Worm (Caenorhabditis elegans) whole organism, L1 larva: ENCODE data around the gene rpb-2.

Experiments
- C34B4.2 ChIP-seq: sonication (generic microtip); optimal IDR thresholded peaks from 2 replicates; lab custom pipeline; 2017; ENCODE audit warnings: mild to moderate bottlenecking, missing genetic modification characterization, missing compliant biosample characterization
- F16B12.6 ChIP-seq: fragments of 150-350 bp; optimal IDR thresholded peaks from 2 replicates; lab custom pipeline; 2014; ENCODE audit warnings: missing biosample characterization, missing genetic modification characterization
- Y116A8C.19 ChIP-seq: sonication (generic microtip); optimal IDR thresholded peaks from 2 replicates; lab custom pipeline; 2016; ENCODE audit warnings: missing compliant biosample characterization, missing genetic modification characterization, borderline replicate concordance
- ama-1 ChIP-seq: fragments of 150-350 bp; optimal IDR thresholded peaks from 2 replicates; lab custom pipeline; 2014
- ceh-63 ChIP-seq: fragments of 200-800 bp; sonication (Bioruptor generic); optimal IDR thresholded peaks from 2 replicates; lab custom pipeline; 2018; ENCODE audit warnings: mild to moderate bottlenecking, missing genetic modification characterization, missing compliant biosample characterization
- ceh-8 ChIP-seq: fragments of 200-800 bp; sonication (Bioruptor generic); optimal IDR thresholded peaks from 2 replicates; lab custom pipeline; 2018; ENCODE audit warnings: mild to moderate bottlenecking, missing genetic modification characterization, moderate library complexity, missing compliant biosample characterization
- ceh-82 ChIP-seq, 3 experiments: fragments of 150-350 bp in 1 of 3; sonication (generic microtip) in 2 of 3; optimal IDR thresholded peaks; 2 replicates each; lab custom pipeline; 2014 to 2017; ENCODE audit warnings: missing biosample characterization in 3 of 3, missing genetic modification characterization in 3 of 3
- ceh-90 ChIP-seq: sonication (generic microtip); optimal IDR thresholded peaks from 2 replicates; lab custom pipeline; 2016; ENCODE audit warnings: missing genetic modification characterization, missing compliant biosample characterization
- ces-1 ChIP-seq: fragments of 150-350 bp; optimal IDR thresholded peaks from 2 replicates; lab custom pipeline; 2014; ENCODE audit warnings: missing biosample characterization, missing genetic modification reagents, missing genetic modification characterization
- dpl-1 ChIP-seq, 3 experiments: fragments of 150-350 bp in 2 of 3; sonication (generic microtip) in 1 of 3; optimal IDR thresholded peaks; 2 replicates each; lab custom pipeline; 2014 to 2017; ENCODE audit warnings: missing biosample characterization in 3 of 3, missing genetic modification characterization in 3 of 3, missing genetic modification reagents in 3 of 3
- dsc-1 ChIP-seq: sonication (generic microtip); optimal IDR thresholded peaks from 2 replicates; lab custom pipeline; 2016; ENCODE audit warnings: mild to moderate bottlenecking, missing genetic modification characterization, missing compliant biosample characterization
- efl-1 ChIP-seq, 4 experiments: fragments of 150-350 bp; optimal IDR thresholded peaks in 3 of 4; peaks in 1 of 4; 1 replicate in 1 of 4; 2 replicates in 3 of 4; lab custom pipeline; 2014; ENCODE audit warnings: missing biosample characterization in 2 of 4, missing genetic modification characterization in 2 of 4, missing genetic modification reagents in 2 of 4
- egl-13 ChIP-seq: sonication (generic microtip); optimal IDR thresholded peaks from 2 replicates; lab custom pipeline; 2016; ENCODE audit warnings: missing genotype, missing genetic modification reagents, missing genetic modification characterization, missing compliant biosample characterization
- elt-3 ChIP-seq, 6 experiments: fragments of 150-350 bp in 1 of 6; sonication (generic microtip); optimal IDR thresholded peaks; 2 replicates each; lab custom pipeline; 2017 to 2018; ENCODE audit warnings: missing biosample characterization in 6 of 6, missing genetic modification characterization in 6 of 6, inconsistent platforms in 1 of 6
- fkh-10 ChIP-seq: sonication (generic microtip); optimal IDR thresholded peaks from 2 replicates; lab custom pipeline; 2017; ENCODE audit warnings: missing biosample characterization, missing genetic modification reagents, missing genetic modification characterization
- fkh-4 ChIP-seq: sonication (generic microtip); optimal IDR thresholded peaks from 2 replicates; lab custom pipeline; 2016; ENCODE audit warnings: missing compliant biosample characterization, missing genetic modification characterization, borderline replicate concordance
- grh-1 ChIP-seq: fragments of 200-800 bp; sonication (Bioruptor generic); IDR thresholded peaks from 2 replicates; pipeline ENCODE4 v1.3.6; 2022; ENCODE audit warnings: missing genetic modification reagents, missing genetic modification characterization, missing compliant biosample characterization
- hlh-17 ChIP-seq: fragments of 200-800 bp; sonication (Bioruptor generic); optimal IDR thresholded peaks from 2 replicates; lab custom pipeline; 2018; ENCODE audit warnings: missing genetic modification characterization, mild to moderate bottlenecking, missing compliant biosample characterization, moderate library complexity, borderline replicate concordance
- hpl-2 ChIP-seq: fragments of 150-350 bp; optimal IDR thresholded peaks from 2 replicates; lab custom pipeline; 2014; ENCODE audit warnings: missing biosample characterization, missing genetic modification reagents, missing genetic modification characterization
- irx-1 ChIP-seq: sonication (generic microtip); optimal IDR thresholded peaks from 2 replicates; lab custom pipeline; 2016; ENCODE audit warnings: missing genetic modification characterization, missing compliant biosample characterization
- isw-1 ChIP-seq: fragments of 200-800 bp; sonication (Bioruptor generic); IDR thresholded peaks from 2 replicates; pipeline ENCODE4 v1.3.6; 2022; ENCODE audit warnings: missing genetic modification characterization, missing compliant biosample characterization
- jun-1 ChIP-seq: fragments of 150-350 bp; optimal IDR thresholded peaks from 2 replicates; lab custom pipeline; 2014; ENCODE audit warnings: missing biosample characterization, missing genetic modification reagents, missing genetic modification characterization
- lin-15B ChIP-seq: fragments of 150-350 bp; sonication (generic microtip); optimal IDR thresholded peaks from 3 replicates; lab custom pipeline; 2014; ENCODE audit warnings: missing biosample characterization, missing genetic modification characterization
- lin-35 ChIP-seq, 2 experiments: fragments of 150-350 bp; optimal IDR thresholded peaks; 2 replicates each; lab custom pipeline; 2014; ENCODE audit warnings: missing biosample characterization in 2 of 2, missing genetic modification characterization in 2 of 2, missing genetic modification reagents in 2 of 2
- lir-3 ChIP-seq: sonication (generic microtip); optimal IDR thresholded peaks from 2 replicates; lab custom pipeline; 2016; ENCODE audit warnings: mild to moderate bottlenecking, missing genetic modification characterization, moderate library complexity, missing compliant biosample characterization; ENCODE audit not compliant: poor library complexity
- mdl-1 ChIP-seq, 2 experiments: fragments of 150-350 bp; optimal IDR thresholded peaks; 2 replicates each; lab custom pipeline; 2014 to 2017; ENCODE audit warnings: missing biosample characterization in 2 of 2, missing genetic modification characterization in 2 of 2, inconsistent platforms in 1 of 2
- mep-1 ChIP-seq: fragments of 150-350 bp; optimal IDR thresholded peaks from 2 replicates; lab custom pipeline; 2014; ENCODE audit warnings: missing biosample characterization, missing genetic modification characterization
- nhr-11 ChIP-seq: fragments of 150-350 bp; optimal IDR thresholded peaks from 2 replicates; lab custom pipeline; 2014; ENCODE audit warnings: missing biosample characterization, missing genetic modification characterization
- nhr-19 ChIP-seq: fragments of 200-800 bp; sonication (Bioruptor generic); conservative IDR thresholded peaks from 2 replicates; pipeline ENCODE4 v1.3.6; 2022; ENCODE audit warnings: missing genetic modification characterization, missing compliant biosample characterization
- nhr-47 ChIP-seq: sonication (generic microtip); optimal IDR thresholded peaks from 2 replicates; lab custom pipeline; 2016; ENCODE audit warnings: mild to moderate bottlenecking, missing genetic modification characterization, moderate library complexity, missing compliant biosample characterization
- nhr-84 ChIP-seq: sonication (generic microtip); optimal IDR thresholded peaks from 2 replicates; lab custom pipeline; 2017; ENCODE audit warnings: missing biosample characterization, missing genetic modification characterization
- nhr-90 ChIP-seq: sonication (generic microtip); optimal IDR thresholded peaks from 2 replicates; lab custom pipeline; 2016; ENCODE audit warnings: mild to moderate bottlenecking, missing genetic modification characterization, missing compliant biosample characterization; ENCODE audit not compliant: poor library complexity
- pag-3 ChIP-seq: sonication (generic microtip); optimal IDR thresholded peaks from 2 replicates; lab custom pipeline; 2017; ENCODE audit warnings: missing genetic modification characterization, mild to moderate bottlenecking, missing compliant biosample characterization, antibody characterized with exemption, borderline replicate concordance; ENCODE audit not compliant: insufficient read depth
- skn-1 ChIP-seq: fragments of 150-350 bp; optimal IDR thresholded peaks from 2 replicates; lab custom pipeline; 2014; ENCODE audit warnings: missing biosample characterization, missing genetic modification characterization
- snu-23 ChIP-seq: sonication (generic microtip); optimal IDR thresholded peaks from 2 replicates; lab custom pipeline; 2016; ENCODE audit warnings: missing genetic modification characterization, missing compliant biosample characterization
- sox-4 ChIP-seq: sonication (generic microtip); optimal IDR thresholded peaks from 2 replicates; lab custom pipeline; 2016; ENCODE audit warnings: missing genetic modification characterization, missing compliant biosample characterization
- sptf-1 ChIP-seq: fragments of 150-350 bp; optimal IDR thresholded peaks from 2 replicates; lab custom pipeline; 2014; ENCODE audit warnings: missing biosample characterization, missing genetic modification characterization
- sup-37 ChIP-seq: fragments of 200-800 bp; sonication (Bioruptor generic); optimal IDR thresholded peaks from 2 replicates; lab custom pipeline; 2018; ENCODE audit warnings: mild to moderate bottlenecking, missing genetic modification characterization, missing compliant biosample characterization
- tlp-1 ChIP-seq: fragments of 150-350 bp; optimal IDR thresholded peaks from 2 replicates; lab custom pipeline; 2014; ENCODE audit warnings: missing biosample characterization, missing genetic modification characterization
- unc-130 ChIP-seq: fragments of 150-350 bp; optimal IDR thresholded peaks from 2 replicates; lab custom pipeline; 2017; ENCODE audit warnings: missing biosample characterization, missing genetic modification characterization, inconsistent platforms
- unc-30 ChIP-seq: sonication (generic microtip); optimal IDR thresholded peaks from 2 replicates; lab custom pipeline; 2017; ENCODE audit warnings: missing biosample characterization, missing genetic modification characterization
- vab-15 ChIP-seq: sonication (generic microtip); optimal IDR thresholded peaks from 2 replicates; lab custom pipeline; 2017; ENCODE audit warnings: missing genotype, mild to moderate bottlenecking, missing genetic modification characterization, missing compliant biosample characterization
- zip-4 ChIP-seq: fragments of 200-800 bp; sonication (Bioruptor generic); optimal IDR thresholded peaks from 2 replicates; lab custom pipeline; 2018; ENCODE audit warnings: mild to moderate bottlenecking, missing genetic modification characterization, moderate library complexity, missing compliant biosample characterization
- ztf-11 ChIP-seq, 2 experiments: sonication (generic microtip); optimal IDR thresholded peaks; 2 replicates each; lab custom pipeline; 2016 to 2017; ENCODE audit warnings: missing genetic modification characterization in 2 of 2, missing biosample characterization in 1 of 2, missing compliant biosample characterization in 1 of 2

rpb-2 gene

ce11 chrIII:4899728-4900127 lies 39.6 kb upstream of the rpb-2 start (continued):
- TF ChIP-seq fkh-10 (GFP tag; lab: Kevin White, UChicago) = peak; percentile 99
- no peak for TF ChIP-seq hlh-17
- no peak for TF ChIP-seq sptf-1 (tag; lab: Kevin White, UChicago)
- TF ChIP-seq vab-15 (tag; lab: Kevin White, UChicago) = peak; percentile 98
- no peak for TF ChIP-seq tlp-1 (tag; lab: Kevin White, UChicago)
- peak; percentile 99 for TF ChIP-seq jun-1 (tag; lab: Kevin White, UChicago)
- peak; percentile 95 for TF ChIP-seq skn-1
- peak; percentile 98 for TF ChIP-seq isw-1 (GFP tag; lab: Robert Waterston, UW)
- peak; percentile 100 for TF ChIP-seq egl-13 (tag; lab: Kevin White, UChicago)
- no peak for TF ChIP-seq ama-1 (lab: Kevin White, UChicago)
- TF ChIP-seq sup-37 (GFP tag; lab: Kevin White, UChicago) = peak; percentile 100
- TF ChIP-seq ceh-90 = peak; percentile 73
- TF ChIP-seq nhr-90 (tag; lab: Kevin White, UChicago) = peak; percentile 99
- TF ChIP-seq, all 84 proteins: peak for 74

- no peak for TF ChIP-seq lir-3 (tag; lab: Kevin White, UChicago)
- no peak for TF ChIP-seq efl-1 (optimal IDR thresholded peaks at IDR 0.05; lab: Kevin White, UChicago)
- peak in 1 of 2 experiments; percentile 20 for TF ChIP-seq efl-1 (GFP tag; optimal IDR thresholded peaks at IDR 0.05 in 1 of 2; lab: Kevin White, UChicago)
Observed at ce11 chrIII:4900260-4900659, 39.1 kb upstream of the rpb-2 start, which contains the start of gene tag-340. Gene tag-340 (plus strand): TSS chrIII:4900508.

- TF ChIP-seq sox-4 (tag; lab: Kevin White, UChicago) = no peak
- TF ChIP-seq, all 84 proteins: peak for 0
Observed at ce11 chrIII:4903784-4904183, 35.6 kb upstream of the rpb-2 start, which contains the start of gene kbp-2. Gene kbp-2 (minus strand): TSS chrIII:4903884.

ce11 chrIII:4905405-4905804 lies 34.0 kb upstream of the rpb-2 start, which contains the start of gene F26F4.8:
Gene F26F4.8 (minus strand): TSS chrIII:4905473.
- peak; percentile 53 for TF ChIP-seq dsc-1 (tag; lab: Kevin White, UChicago)
- no peak for TF ChIP-seq unc-130 (tag; lab: Kevin White, UChicago)
- peak; percentile 37 for TF ChIP-seq isw-1 (GFP tag; lab: Robert Waterston, UW)
- peak; percentile 26 for TF ChIP-seq snu-23 (GFP tag; lab: Kevin White, UChicago)
- peak; percentile 88 for TF ChIP-seq irx-1
- peak; percentile 30 for TF ChIP-seq lin-15B (tag; lab: Kevin White, UChicago)
- no peak for TF ChIP-seq C34B4.2
- no peak for TF ChIP-seq grh-1
- no peak for TF ChIP-seq F16B12.6
- no peak for TF ChIP-seq nhr-84 (tag; lab: Kevin White, UChicago)
- TF ChIP-seq hlh-17 = no peak
- TF ChIP-seq elt-3 (tag; optimal IDR thresholded peaks at IDR 0.05; lab: Kevin White, UChicago) = no peak
- TF ChIP-seq sox-4 (tag; lab: Kevin White, UChicago) = peak; percentile 46
- no peak for TF ChIP-seq mdl-1 (tag; optimal IDR thresholded peaks at IDR 0.05; lab: Kevin White, UChicago)
- TF ChIP-seq zip-4 = no peak
- peak; percentile 77 to 83 for TF ChIP-seq lin-35 (GFP tag; optimal IDR thresholded peaks at IDR 0.05; lab: Kevin White, UChicago)
- no peak for TF ChIP-seq ceh-8 (GFP tag; lab: Kevin White, UChicago)
- TF ChIP-seq efl-1 (optimal IDR thresholded peaks at IDR 0.05; lab: Kevin White, UChicago) = peak; percentile 61 to 76
- TF ChIP-seq efl-1 (GFP tag; optimal IDR thresholded peaks at IDR 0.05 in 1 of 2; lab: Kevin White, UChicago) = peak; percentile 84 to 98
- TF ChIP-seq nhr-19 (GFP tag; lab: Robert Waterston, UW) = no peak
- TF ChIP-seq hpl-2 (GFP tag; lab: Kevin White, UChicago) = no peak
- TF ChIP-seq nhr-47 (tag; lab: Kevin White, UChicago) = peak; percentile 66
- peak; percentile 73 for TF ChIP-seq pag-3 (tag; lab: Kevin White, UChicago)
- TF ChIP-seq egl-13 (tag; lab: Kevin White, UChicago) = peak; percentile 61
- no peak for TF ChIP-seq ceh-82 (tag; optimal IDR thresholded peaks at IDR 0.05; lab: Kevin White, UChicago)
- TF ChIP-seq fkh-4 (tag; lab: Kevin White, UChicago) = peak; percentile 88
- no peak for TF ChIP-seq nhr-11 (tag; lab: Kevin White, UChicago)
- TF ChIP-seq mep-1 (tag; lab: Kevin White, UChicago) = peak; percentile 39
- peak; percentile 52 to 84 (median 73) for TF ChIP-seq dpl-1 (GFP tag; optimal IDR thresholded peaks at IDR 0.05; lab: Kevin White, UChicago)
- TF ChIP-seq Y116A8C.19 (tag; lab: Kevin White, UChicago) = peak; percentile 5
- no peak for TF ChIP-seq skn-1
- no peak for TF ChIP-seq unc-30 (tag; lab: Kevin White, UChicago)
- peak in 1 of 2 experiments; percentile 68 for TF ChIP-seq ztf-11 (tag; optimal IDR thresholded peaks at IDR 0.05; lab: Kevin White, UChicago)
- no peak for TF ChIP-seq ces-1 (GFP tag; lab: Kevin White, UChicago)
- no peak for TF ChIP-seq ceh-63 (GFP tag; lab: Kevin White, UChicago)
